Fruit fly (Drosophila melanogaster): ENCODE measurements around the gene CG1801.

CG1801 gene

dm6 chrX:21334522-21335104, 17.3 kb upstream of the CG1801 start:
- TF ChIP-seq Hr38 (GFP tag; optimal IDR thresholded peaks at IDR 0.05): no peak
- TF ChIP-seq CG10669 (GFP tag; optimal IDR thresholded peaks at IDR 0.05): no peak
- TF ChIP-seq CG6854 (GFP tag; optimal IDR thresholded peaks at IDR 0.05): no peak
- TF ChIP-seq CG16779 (tag; optimal IDR thresholded peaks at IDR 0.05): no peak
- no peak for TF ChIP-seq Hr39 (GFP tag; optimal IDR thresholded peaks at IDR 0.05)
- TF ChIP-seq CG6792 (GFP tag; optimal IDR thresholded peaks at IDR 0.05): no peak
- no peak for TF ChIP-seq Sox102F (GFP tag; optimal IDR thresholded peaks at IDR 0.05)
- TF ChIP-seq CG6808 (GFP tag; optimal IDR thresholded peaks at IDR 0.05): no peak
- no peak for TF ChIP-seq ss (GFP tag; optimal IDR thresholded peaks at IDR 0.05)
- TF ChIP-seq CG8119 (GFP tag; IDR thresholded peaks at IDR 0.05): no peak
- TF ChIP-seq CG31627 (GFP tag; optimal IDR thresholded peaks at IDR 0.05): no peak
- no peak for TF ChIP-seq Ets21C (GFP tag; optimal IDR thresholded peaks at IDR 0.05)
- no peak for TF ChIP-seq Sox14 (GFP tag; optimal IDR thresholded peaks at IDR 0.05)
- TF ChIP-seq acj6 (GFP tag; optimal IDR thresholded peaks at IDR 0.05): no peak
- TF ChIP-seq pdm3 (GFP tag; optimal IDR thresholded peaks at IDR 0.05): no peak
- TF ChIP-seq CG8632 (GFP tag; optimal IDR thresholded peaks at IDR 0.05): no peak
- no peak for TF ChIP-seq CG6276 (GFP tag; optimal IDR thresholded peaks at IDR 0.05)

dm6 chrX:21333135-21333534, 15.8 kb upstream of the CG1801 start:
- TF ChIP-seq fkh (GFP tag; optimal IDR thresholded peaks at IDR 0.05) (no peak), CG11902 (GFP tag; optimal IDR thresholded peaks at IDR 0.05) (no peak), Gug (GFP tag; IDR thresholded peaks at IDR 0.05) (no peak), fd85E (GFP tag; optimal IDR thresholded peaks at IDR 0.05) (no peak), Hr4 (GFP tag; optimal IDR thresholded peaks at IDR 0.05) (no peak), CG6854 (GFP tag; optimal IDR thresholded peaks at IDR 0.05) (no peak), dac (GFP tag; optimal IDR thresholded peaks at IDR 0.05) (no peak), CG16779 (tag; optimal IDR thresholded peaks at IDR 0.05) (no peak), Eip78C (GFP tag) (no peak), CG31627 (GFP tag; optimal IDR thresholded peaks at IDR 0.05) (no peak), CG10669 (GFP tag; optimal IDR thresholded peaks at IDR 0.05) (no peak), svp (GFP tag) (no peak), achi (GFP tag; optimal IDR thresholded peaks at IDR 0.05) (no peak), OdsH (GFP tag; optimal IDR thresholded peaks at IDR 0.05) (no peak), CG6276 (GFP tag; optimal IDR thresholded peaks at IDR 0.05) (no peak), Sox102F (GFP tag; optimal IDR thresholded peaks at IDR 0.05) (no peak)

DNA sequence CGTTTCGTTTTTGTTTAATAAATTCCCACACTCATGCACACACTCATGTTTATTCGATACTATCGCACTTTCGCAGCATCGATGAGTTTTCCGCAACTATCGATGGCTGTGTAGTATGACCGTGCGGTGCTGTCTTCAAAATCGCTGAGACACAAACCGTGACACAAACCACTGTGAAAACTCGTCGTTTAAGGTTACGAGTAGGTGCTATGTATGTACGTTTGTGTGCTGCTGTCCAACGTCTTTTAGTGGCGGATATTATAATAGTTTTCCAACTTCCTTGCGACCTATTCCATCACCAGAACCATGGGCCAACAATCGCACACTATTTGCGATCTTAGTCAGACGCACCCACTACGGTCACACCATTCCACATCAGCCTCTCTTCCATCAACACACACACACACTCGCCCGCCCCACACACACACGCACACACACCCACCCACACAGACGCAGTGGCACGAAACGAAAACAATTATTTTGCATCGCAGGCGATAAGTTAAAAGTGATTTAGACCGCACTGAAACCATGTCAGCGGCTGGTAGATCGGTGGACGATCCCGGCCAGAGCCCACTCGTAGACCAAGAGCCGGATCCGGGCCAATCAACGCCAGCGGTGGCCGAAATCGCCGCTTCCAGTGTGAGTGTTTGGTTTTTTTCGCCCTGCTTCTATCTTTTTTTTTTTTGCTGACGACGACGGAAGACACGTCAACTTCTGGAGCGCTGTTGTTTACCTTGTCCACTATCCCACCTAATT, 6.8 kb upstream of the CG1801 start, which contains the start of the genes Dd and CG1486:
TSS of gene Dd (minus strand) at position 77 of the 756 bp plus-strand sequence.
TSS of gene CG1486 (plus strand) at position 114 of the 756 bp plus-strand sequence.
- TF ChIP-seq CG11762 (GFP tag; optimal IDR thresholded peaks at IDR 0.05; ENCODE audit: insufficient read depth): no peak
- TF ChIP-seq Eip78C (GFP tag): peak; percentile 35
- TF ChIP-seq Hr39 (GFP tag; optimal IDR thresholded peaks at IDR 0.05): no peak
- TF ChIP-seq CG15336 (GFP tag; IDR thresholded peaks at IDR 0.05): 0 out of 2 replicates have a peak, but pooled peaks have one; percentile 22
- no peak for TF ChIP-seq CG6276 (GFP tag; optimal IDR thresholded peaks at IDR 0.05)
- TF ChIP-seq CG3919 (GFP tag; optimal IDR thresholded peaks at IDR 0.05): no peak
- TF ChIP-seq CG7368 (GFP tag; optimal IDR thresholded peaks at IDR 0.05): no peak
- TF ChIP-seq Eip93F (GFP tag; optimal IDR thresholded peaks at IDR 0.05): no peak
- TF ChIP-seq ss (GFP tag; optimal IDR thresholded peaks at IDR 0.05): no peak
- TF ChIP-seq dsx (GFP tag; optimal IDR thresholded peaks at IDR 0.05; ENCODE audit: poor library complexity, severe bottlenecking): no peak
- TF ChIP-seq Sox14 (GFP tag; optimal IDR thresholded peaks at IDR 0.05): peak; percentile 25
- 0 out of 3 replicates have a peak, but pooled peaks have one; percentile 6 for TF ChIP-seq CG6163 (GFP tag; IDR thresholded peaks at IDR 0.05)
- TF ChIP-seq CG11294 (GFP tag; IDR thresholded peaks at IDR 0.05): no peak
- TF ChIP-seq CG10669 (GFP tag; optimal IDR thresholded peaks at IDR 0.05): no peak
- TF ChIP-seq CG8119 (GFP tag; IDR thresholded peaks at IDR 0.05): no peak
- TF ChIP-seq CG8632 (GFP tag; optimal IDR thresholded peaks at IDR 0.05): no peak
- no peak for TF ChIP-seq Ets96B (tag; optimal IDR thresholded peaks at IDR 0.05)
- TF ChIP-seq Eip75B (GFP tag; optimal IDR thresholded peaks at IDR 0.05): no peak
- no peak for TF ChIP-seq CG16779 (tag; optimal IDR thresholded peaks at IDR 0.05)
- TF ChIP-seq eg (GFP tag; IDR thresholded peaks at IDR 0.05): no peak
- TF ChIP-seq CG6854 (GFP tag; optimal IDR thresholded peaks at IDR 0.05): no peak
- no peak for TF ChIP-seq lz (GFP tag; optimal IDR thresholded peaks at IDR 0.05)
- no peak for TF ChIP-seq Sox102F (GFP tag; optimal IDR thresholded peaks at IDR 0.05)
- TF ChIP-seq CG10631 (GFP tag; optimal IDR thresholded peaks at IDR 0.05): no peak
- TF ChIP-seq topi (GFP tag; optimal IDR thresholded peaks at IDR 0.05): no peak
- TF ChIP-seq achi (GFP tag; optimal IDR thresholded peaks at IDR 0.05): peak; percentile 0
- no peak for TF ChIP-seq CG11902 (GFP tag; optimal IDR thresholded peaks at IDR 0.05)
- TF ChIP-seq pdm3 (GFP tag; optimal IDR thresholded peaks at IDR 0.05): no peak
- TF ChIP-seq esn (GFP tag; optimal IDR thresholded peaks at IDR 0.05): no peak
- no peak for TF ChIP-seq Blimp-1 (GFP tag; optimal IDR thresholded peaks at IDR 0.05)
- TF ChIP-seq CG8319 (GFP tag; optimal IDR thresholded peaks at IDR 0.05): no peak
